Worm (Caenorhabditis elegans): ENCODE results near the gene slc-5A12.

The slc-5A12 gene

DNA sequence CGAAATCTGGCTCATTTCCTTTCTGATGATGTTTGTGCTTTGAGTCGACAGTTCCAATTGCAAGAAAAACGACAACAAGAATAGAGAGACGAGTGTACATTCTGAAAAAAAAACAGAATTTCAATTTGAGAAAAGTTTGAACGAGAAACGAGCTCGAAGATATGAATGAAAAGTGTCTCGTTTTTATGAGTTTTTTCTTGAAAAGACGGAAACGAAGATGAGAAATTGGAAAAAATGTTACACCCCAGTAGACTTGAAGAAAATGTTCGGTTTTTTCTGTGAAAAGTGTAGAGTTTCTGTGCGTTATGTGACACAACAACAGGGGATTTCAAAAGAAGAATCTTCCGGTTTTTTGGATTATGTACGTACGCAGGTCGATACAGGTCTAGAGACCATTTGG is 14.1 kb upstream of the slc-5A12 start, which contains the start of gene srlf-31:
Gene srlf-31 (minus strand): TSS at position 101 of the 400 bp plus-strand sequence.
- TF ChIP-seq rec-8 (tag; optimal IDR thresholded peaks at IDR 0.05) (no peak), D2030.7 (GFP tag; IDR thresholded peaks at IDR 0.05) (no peak)

DNA sequence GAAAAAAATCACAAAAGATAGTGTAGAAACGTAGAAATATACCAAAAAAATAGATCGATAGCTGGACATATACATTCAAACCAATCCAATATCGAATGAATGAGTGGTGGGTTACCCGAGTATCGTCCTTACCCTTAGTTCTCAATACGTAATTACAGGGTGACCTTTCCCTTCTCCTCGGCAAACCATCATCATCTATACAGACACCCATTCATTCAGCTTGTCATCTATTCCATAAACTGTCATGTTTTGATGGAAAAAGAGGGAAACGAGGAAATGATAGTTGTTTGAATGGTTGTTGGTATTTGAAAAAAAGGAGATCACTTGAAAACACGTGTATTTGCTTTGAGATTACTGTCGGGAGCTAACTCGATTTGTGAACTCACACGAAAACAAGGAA is 13.1 kb upstream of the slc-5A12 start:
- TF ChIP-seq sdz-38 (tag; optimal IDR thresholded peaks at IDR 0.05) (no peak), attf-3 (GFP tag; conservative IDR thresholded peaks at IDR 0.05) (no peak), Y53G8AR.9 (GFP tag; conservative IDR thresholded peaks at IDR 0.05) (no peak), egl-44 (GFP tag; IDR thresholded peaks at IDR 0.05) (no peak), aptf-2 (GFP tag; conservative IDR thresholded peaks at IDR 0.05) (no peak), K12H6.12 (tag; optimal IDR thresholded peaks at IDR 0.05) (no peak), F52B5.7 (tag; optimal IDR thresholded peaks at IDR 0.05) (no peak), madf-3 (GFP tag; IDR thresholded peaks at IDR 0.05) (no peak), somi-1 (GFP tag; optimal IDR thresholded peaks at IDR 0.05) (no peak)

DNA sequence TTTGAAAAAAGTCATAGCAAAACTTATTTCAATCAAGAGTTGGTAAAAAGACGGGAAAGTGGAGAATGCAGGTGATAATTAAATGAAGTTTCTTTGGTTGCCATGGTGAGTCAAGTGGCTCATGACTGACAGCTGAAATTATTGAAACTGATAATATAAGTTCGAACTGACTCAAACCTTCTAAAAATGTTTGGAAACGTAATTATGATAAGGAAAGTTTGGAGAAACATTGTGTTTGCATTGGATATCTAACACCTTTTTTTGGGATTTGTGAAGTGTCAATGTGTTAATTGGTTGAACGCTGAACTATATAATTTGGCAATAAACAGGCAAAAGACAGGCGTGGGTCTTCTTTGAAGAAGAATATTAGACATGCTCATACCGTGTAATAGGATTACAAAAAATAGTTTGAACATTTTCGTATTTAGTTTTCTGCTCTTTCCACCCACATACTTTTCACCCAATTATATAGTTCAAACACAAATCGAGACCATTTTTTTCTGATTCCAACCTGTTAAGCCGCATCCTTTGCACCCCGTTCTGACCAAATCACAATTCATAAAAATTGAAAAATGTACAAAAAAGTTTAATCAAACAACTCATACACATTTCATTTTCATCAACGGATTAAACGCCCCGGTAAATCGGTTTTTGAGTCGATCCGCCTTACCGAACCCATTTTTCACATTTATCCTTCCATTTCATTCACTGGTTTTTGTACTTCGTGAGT is 11.7 kb upstream of the slc-5A12 start, which contains the start of the genes srlf-33 and srlf-32:
Gene srlf-33 (minus strand): TSS at position 101 of the 730 bp plus-strand sequence.
Gene srlf-32 (plus strand): TSS at position 680 of the 730 bp plus-strand sequence.
- TF ChIP-seq nhr-179 (tag; optimal IDR thresholded peaks at IDR 0.05) (no peak), athp-1 (tag; optimal IDR thresholded peaks at IDR 0.05) (no peak), lin-26 (GFP tag; IDR thresholded peaks at IDR 0.05) (no peak), efl-1 (GFP tag; optimal IDR thresholded peaks at IDR 0.05) (no peak), repo-1 (tag; optimal IDR thresholded peaks at IDR 0.05) (no peak), F37B4.10 (GFP tag; IDR thresholded peaks at IDR 0.05) (no peak), K12H6.12 (tag; optimal IDR thresholded peaks at IDR 0.05) (no peak), F57C9.4 (tag; optimal IDR thresholded peaks at IDR 0.05) (no peak), Y79H2A.3 (GFP tag; conservative IDR thresholded peaks at IDR 0.05) (no peak), Y53G8AR.9 (GFP tag; conservative IDR thresholded peaks at IDR 0.05) (no peak), hmg-1.2 (GFP tag; IDR thresholded peaks at IDR 0.05) (no peak), ceh-100 (GFP tag; IDR thresholded peaks at IDR 0.05) (no peak), F23B12.7 (tag; optimal IDR thresholded peaks at IDR 0.05; ENCODE audit: insufficient read depth) (no peak), B0261.1 (tag; optimal IDR thresholded peaks at IDR 0.05) (no peak), ZK185.1 (tag; optimal IDR thresholded peaks at IDR 0.05; ENCODE audit: poor library complexity, severe bottlenecking) (no peak), atf-7 (tag; optimal IDR thresholded peaks at IDR 0.05) (no peak)

DNA sequence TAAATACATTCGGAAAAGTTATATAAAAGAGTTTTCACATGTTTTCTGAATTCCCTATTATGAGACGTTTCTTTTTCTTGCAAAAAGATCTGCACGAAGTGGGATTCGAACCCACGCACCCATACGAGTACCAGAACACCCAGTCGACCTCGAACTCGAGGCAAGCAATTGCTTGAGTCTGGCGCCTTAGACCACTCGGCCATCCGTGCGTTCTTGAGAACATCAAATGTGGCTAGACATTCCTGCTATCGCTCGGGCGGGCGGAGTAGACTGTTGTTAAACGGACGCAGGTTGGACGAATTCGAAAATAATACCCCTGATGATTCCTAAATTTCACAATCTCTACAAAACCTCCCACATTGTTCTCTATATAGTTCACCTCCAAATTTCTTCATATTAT is 8.8 kb upstream of the slc-5A12 start:
- TF ChIP-seq ztf-22 (GFP tag; optimal IDR thresholded peaks at IDR 0.05) (no peak), attf-5 (GFP tag; optimal IDR thresholded peaks at IDR 0.05) (peak; percentile 38), ZK185.1 (tag; optimal IDR thresholded peaks at IDR 0.05; ENCODE audit: poor library complexity, severe bottlenecking) (peak; percentile 59), ztf-26 (tag; optimal IDR thresholded peaks at IDR 0.05) (peak; percentile 18), madf-10 (tag; optimal IDR thresholded peaks at IDR 0.05) (peak; percentile 12), zim-3 (tag; optimal IDR thresholded peaks at IDR 0.05) (peak; percentile 55), pbrm-1 (GFP tag; IDR thresholded peaks at IDR 0.05) (peak; percentile 78), bed-2 (GFP tag; IDR thresholded peaks at IDR 0.05) (no peak), rpc-1 (optimal IDR thresholded peaks at IDR 0.05) (peak; percentile 64), rpc-1 (tag; optimal IDR thresholded peaks at IDR 0.05) (peak; percentile 78), let-526 (GFP tag; IDR thresholded peaks at IDR 0.05) (0 out of 2 replicates have a peak, but pooled peaks have one; percentile 33), nfyb-1 (GFP tag; IDR thresholded peaks at IDR 0.05) (peak; percentile 48; the same call in 1 of the 2 replicates), gei-17 (GFP tag; optimal IDR thresholded peaks at IDR 0.05) (no peak), him-1 (tag; optimal IDR thresholded peaks at IDR 0.05) (peak; percentile 90), T26A5.8 (tag; optimal IDR thresholded peaks at IDR 0.05) (no peak), B0261.1 (tag; optimal IDR thresholded peaks at IDR 0.05) (peak; percentile 87), Y56A3A.18 (GFP tag; IDR thresholded peaks at IDR 0.05) (0 out of 2 replicates have a peak, but pooled peaks have one; percentile 68), ceh-27 (GFP tag; optimal IDR thresholded peaks at IDR 0.05) (peak; percentile 58), madf-3 (GFP tag; IDR thresholded peaks at IDR 0.05) (0 out of 2 replicates have a peak, but pooled peaks have one; percentile 56), lin-54 (GFP tag; optimal IDR thresholded peaks at IDR 0.05) (peak; percentile 57), ztf-25 (GFP tag; IDR thresholded peaks at IDR 0.05) (0 out of 2 replicates have a peak, but pooled peaks have one; percentile 34)
